Worm (Caenorhabditis elegans): ENCODE results near the gene zipt-16.

DNA sequence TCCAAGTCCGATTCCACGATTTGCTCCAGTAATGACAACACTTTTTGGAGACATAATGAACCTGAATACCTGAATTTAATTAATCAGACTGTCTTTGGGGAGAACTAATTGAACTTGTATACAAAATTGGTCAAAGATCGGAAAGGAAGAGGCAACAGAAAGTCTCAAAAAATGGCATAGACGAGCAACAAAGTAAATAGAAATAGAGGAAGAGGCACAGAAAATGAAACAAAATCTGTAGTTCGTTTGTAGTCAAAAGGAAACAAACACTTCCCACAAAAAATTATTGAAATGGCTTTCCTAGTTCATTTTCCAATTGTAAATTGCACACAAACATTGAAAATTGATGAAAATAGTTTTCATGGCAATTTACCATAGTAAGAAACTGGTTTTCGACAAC, 51.9 kb downstream of the zipt-16 start, which contains the start of gene C55A6.6:
- no peak for TF ChIP-seq tra-4 (tag; optimal IDR thresholded peaks at IDR 0.05)
- no peak for TF ChIP-seq hmbx-1 (tag; optimal IDR thresholded peaks at IDR 0.05)
- TF ChIP-seq tbx-37 (GFP tag; conservative IDR thresholded peaks at IDR 0.05): no peak
